Fruit fly (Drosophila melanogaster) whole organism, embryonic: Measurements from ENCODE around the gene RpL24-like.
A peak's percentile ranks its signal among the peaks of the same experiment; 100 is the strongest.

Experiments used
- C15 ChIP-seq: fragments of 200-800 bp; sonication (Bioruptor generic); IDR thresholded peaks from 3 replicates; pipeline ENCODE4 v1.3.6; 2022; ENCODE audit warnings: missing biosample characterization, missing genetic modification characterization
- CG1024 ChIP-seq: fragments of 200-800 bp; sonication (Bioruptor generic); IDR thresholded peaks from 2 replicates; pipeline ENCODE4 v1.3.6; 2022; ENCODE audit warnings: missing biosample characterization, missing genetic modification characterization
- CG11093 ChIP-seq: fragments of 200-800 bp; sonication (Bioruptor generic); IDR thresholded peaks from 3 replicates; pipeline ENCODE4 v1.3.6; 2022; ENCODE audit warnings: missing biosample characterization, missing genetic modification characterization
- CG11560 ChIP-seq: fragments of 200-800 bp; sonication (Bioruptor generic); IDR thresholded peaks from 3 replicates; pipeline ENCODE4 v1.3.6; 2022; ENCODE audit warnings: missing biosample characterization, missing genetic modification characterization
- CG11695 ChIP-seq: fragments of 200-800 bp; sonication (Bioruptor generic); IDR thresholded peaks from 3 replicates; pipeline ENCODE4 v1.3.6; 2022; ENCODE audit warnings: missing biosample characterization, missing genetic modification characterization
- CG12071 ChIP-seq: fragments of 200-800 bp; sonication (Bioruptor generic); optimal IDR thresholded peaks from 3 replicates; lab custom pipeline; 2018; ENCODE audit warnings: missing biosample characterization, mild to moderate bottlenecking, missing genetic modification characterization
- CG18476 ChIP-seq: fragments of 200-800 bp; sonication (Bioruptor generic); optimal IDR thresholded peaks from 2 replicates; lab custom pipeline; 2016; ENCODE audit warnings: missing biosample characterization, mild to moderate bottlenecking, missing genetic modification characterization
- CG2202 ChIP-seq: fragments of 200-800 bp; sonication (Bioruptor generic); optimal IDR thresholded peaks from 2 replicates; lab custom pipeline; 2018; ENCODE audit warnings: missing biosample characterization, mild to moderate bottlenecking, missing genetic modification characterization
- CG33213 ChIP-seq: fragments of 200-800 bp; sonication (Bioruptor generic); optimal IDR thresholded peaks from 3 replicates; lab custom pipeline; 2016; ENCODE audit warnings: missing biosample characterization, missing genetic modification characterization
- CG34422 ChIP-seq: fragments of 200-800 bp; sonication (Bioruptor generic); IDR thresholded peaks from 3 replicates; pipeline ENCODE4 v1.3.6; 2022; ENCODE audit warnings: missing biosample characterization, missing genetic modification characterization
- CG4328 ChIP-seq: fragments of 200-800 bp; sonication (Bioruptor generic); optimal IDR thresholded peaks from 3 replicates; lab custom pipeline; 2017; ENCODE audit warnings: missing biosample characterization, missing genetic modification reagents, missing genetic modification characterization
- CG4404 ChIP-seq: fragments of 200-800 bp; sonication (Bioruptor generic); IDR thresholded peaks from 2 replicates; pipeline ENCODE4 v1.3.6; 2022; ENCODE audit warnings: missing biosample characterization, missing genetic modification characterization
- CG6765 ChIP-seq: fragments of 200-800 bp; sonication (Bioruptor generic); optimal IDR thresholded peaks from 3 replicates; lab custom pipeline; 2017; ENCODE audit warnings: missing biosample characterization, mild to moderate bottlenecking, missing genetic modification characterization
- CG6813 ChIP-seq: fragments of 200-800 bp; sonication (Bioruptor generic); optimal IDR thresholded peaks from 2 replicates; lab custom pipeline; 2017; ENCODE audit warnings: missing biosample characterization, missing genetic modification characterization, mild to moderate bottlenecking, moderate library complexity, missing genetic modification reagents
- CG7963 ChIP-seq: fragments of 200-800 bp; sonication (Bioruptor generic); IDR thresholded peaks from 3 replicates; pipeline ENCODE4 v1.3.6; 2022; ENCODE audit warnings: missing biosample characterization, missing genetic modification characterization; ENCODE audit not compliant: partially characterized antibody
- CG8765 ChIP-seq: fragments of 200-800 bp; sonication (Bioruptor generic); IDR thresholded peaks from 2 replicates; pipeline ENCODE4 v1.3.6; 2022; ENCODE audit warnings: missing biosample characterization, missing genetic modification characterization
- CG9609 ChIP-seq: fragments of 200-800 bp; sonication (Bioruptor generic); optimal IDR thresholded peaks from 3 replicates; lab custom pipeline; 2016; ENCODE audit warnings: missing biosample characterization, missing genetic modification characterization
- Dbx ChIP-seq: fragments of 200-800 bp; sonication (Bioruptor generic); IDR thresholded peaks from 3 replicates; pipeline ENCODE4 v1.3.6; 2022; ENCODE audit warnings: missing biosample characterization, missing genetic modification characterization
- E2f2 ChIP-seq: fragments of 200-800 bp; sonication (Bioruptor generic); IDR thresholded peaks from 2 replicates; pipeline ENCODE4 v1.3.6; 2022; ENCODE audit warnings: missing biosample characterization, missing genetic modification characterization
- Fer2 ChIP-seq: fragments of 200-800 bp; sonication (Bioruptor generic); optimal IDR thresholded peaks from 2 replicates; lab custom pipeline; 2018; ENCODE audit warnings: missing biosample characterization, mild to moderate bottlenecking, missing genetic modification characterization, moderate library complexity
- Hey ChIP-seq: fragments of 200-800 bp; sonication (Bioruptor generic); optimal IDR thresholded peaks from 3 replicates; lab custom pipeline; 2018; ENCODE audit warnings: missing biosample characterization, mild to moderate bottlenecking, missing genetic modification characterization
- Hmx ChIP-seq: fragments of 200-800 bp; sonication (Bioruptor generic); optimal IDR thresholded peaks from 2 replicates; lab custom pipeline; 2016; ENCODE audit warnings: missing biosample characterization, missing genetic modification characterization
- Hsf ChIP-seq: fragments of 200-800 bp; sonication (Bioruptor generic); optimal IDR thresholded peaks from 3 replicates; lab custom pipeline; 2016; ENCODE audit warnings: missing biosample characterization, missing genetic modification characterization
- Lpt ChIP-seq: fragments of >200 bp; optimal IDR thresholded peaks from 2 replicates; lab custom pipeline; 2018; ENCODE audit warnings: missing biosample characterization, missing genetic modification characterization
- Max ChIP-seq: fragments of 200-800 bp; sonication (Bioruptor generic); optimal IDR thresholded peaks from 2 replicates; lab custom pipeline; 2016; ENCODE audit warnings: missing biosample characterization, mild to moderate bottlenecking, missing genetic modification characterization
- Med ChIP-seq: fragments of 200-800 bp; sonication (Bioruptor generic); peaks from one replicate; lab custom pipeline; 2016; ENCODE audit warnings: missing biosample characterization, missing genetic modification characterization, mild to moderate bottlenecking, inconsistent platforms, moderate library complexity
- Pdp1 ChIP-seq, 2 experiments: fragments of 200-800 bp; sonication (Bioruptor generic); optimal IDR thresholded peaks; 3 replicates each; lab custom pipeline; 2016; ENCODE audit warnings: missing biosample characterization in 2 of 2, missing genetic modification characterization in 2 of 2, mild to moderate bottlenecking in 1 of 2, moderate library complexity in 1 of 2
- al ChIP-seq: fragments of 200-800 bp; sonication (Bioruptor generic); IDR thresholded peaks from 2 replicates; pipeline ENCODE4 v1.3.6; 2022; ENCODE audit warnings: missing biosample characterization, missing genetic modification characterization
- ash1 ChIP-seq: fragments of 200-800 bp; sonication (Bioruptor generic); optimal IDR thresholded peaks from 2 replicates; lab custom pipeline; 2018; ENCODE audit warnings: missing biosample characterization, mild to moderate bottlenecking, missing genetic modification characterization
- cato ChIP-seq: fragments of 200-800 bp; sonication (Bioruptor generic); optimal IDR thresholded peaks from 2 replicates; lab custom pipeline; 2016; ENCODE audit warnings: missing biosample characterization, missing genetic modification characterization, borderline replicate concordance
- cg ChIP-seq: fragments of 200-800 bp; sonication (Bioruptor generic); optimal IDR thresholded peaks from 3 replicates; lab custom pipeline; 2019; ENCODE audit warnings: missing biosample characterization, mild to moderate bottlenecking, missing genetic modification characterization, moderate library complexity
- corto ChIP-seq: fragments of 200-800 bp; sonication (Bioruptor generic); optimal IDR thresholded peaks from 2 replicates; lab custom pipeline; 2016; ENCODE audit warnings: missing biosample characterization, mild to moderate bottlenecking, missing genetic modification characterization, moderate library complexity
- crp ChIP-seq, 2 experiments: fragments of 200-800 bp; sonication (Bioruptor generic); optimal IDR thresholded peaks; 2 replicates in 1 of 2; 3 replicates in 1 of 2; lab custom pipeline; 2017; ENCODE audit warnings: missing biosample characterization in 2 of 2, missing genetic modification characterization in 2 of 2, mild to moderate bottlenecking in 1 of 2, moderate library complexity in 1 of 2
- dm ChIP-seq: fragments of 200-800 bp; sonication (Bioruptor generic); optimal IDR thresholded peaks from 3 replicates; lab custom pipeline; 2016; ENCODE audit warnings: missing biosample characterization, missing genetic modification characterization
- emc ChIP-seq: fragments of 200-800 bp; sonication (Bioruptor generic); optimal IDR thresholded peaks from 2 replicates; lab custom pipeline; 2016; ENCODE audit warnings: missing biosample characterization, missing genetic modification characterization
- esg ChIP-seq: fragments of 200-800 bp; sonication (Bioruptor generic); conservative IDR thresholded peaks from 2 replicates; pipeline ENCODE4 v1.3.6; 2022; ENCODE audit warnings: missing biosample characterization, missing genetic modification characterization
- eyg ChIP-seq: fragments of 200-800 bp; sonication (Bioruptor generic); optimal IDR thresholded peaks from 3 replicates; lab custom pipeline; 2016; ENCODE audit warnings: missing biosample characterization, missing genetic modification characterization
- gcm ChIP-seq: fragments of 200-800 bp; sonication (Bioruptor generic); optimal IDR thresholded peaks from 2 replicates; lab custom pipeline; 2019; ENCODE audit warnings: missing biosample characterization, mild to moderate bottlenecking, missing genetic modification characterization, moderate library complexity
- gcm2 ChIP-seq: fragments of 200-800 bp; sonication (Bioruptor generic); optimal IDR thresholded peaks from 2 replicates; lab custom pipeline; 2016; ENCODE audit warnings: missing biosample characterization, missing genetic modification characterization
- hb ChIP-seq: fragments of 200-800 bp; sonication (Bioruptor generic); IDR thresholded peaks from 3 replicates; pipeline ENCODE4 v1.3.6; 2022; ENCODE audit warnings: missing biosample characterization, missing genetic modification characterization; ENCODE audit not compliant: partially characterized antibody
- inv ChIP-seq: fragments of 200-800 bp; sonication (Bioruptor generic); IDR thresholded peaks from 2 replicates; pipeline ENCODE4 v1.3.6; 2022; ENCODE audit warnings: missing biosample characterization, missing genetic modification characterization; ENCODE audit not compliant: partially characterized antibody
- ken ChIP-seq: fragments of 200-800 bp; sonication (Bioruptor generic); IDR thresholded peaks from 3 replicates; pipeline ENCODE4 v1.3.6; 2022; ENCODE audit warnings: missing biosample characterization, missing genetic modification characterization
- klu ChIP-seq: fragments of 200-800 bp; sonication (Bioruptor generic); IDR thresholded peaks from 2 replicates; pipeline ENCODE4 v1.3.6; 2022; ENCODE audit warnings: missing biosample characterization, missing genetic modification characterization
- nmo ChIP-seq: fragments of 200-800 bp; sonication (Bioruptor generic); optimal IDR thresholded peaks from 2 replicates; lab custom pipeline; 2018; ENCODE audit warnings: missing biosample characterization, mild to moderate bottlenecking, missing genetic modification characterization, moderate library complexity
- sens-2 ChIP-seq: fragments of 200-800 bp; sonication (Bioruptor generic); IDR thresholded peaks from 2 replicates; pipeline ENCODE4 v1.3.6; 2022; ENCODE audit warnings: missing biosample characterization, missing genetic modification characterization
- slou ChIP-seq: fragments of 200-800 bp; sonication (Bioruptor generic); optimal IDR thresholded peaks from 3 replicates; lab custom pipeline; 2016; ENCODE audit warnings: missing biosample characterization, missing genetic modification characterization
- slp2 ChIP-seq: fragments of 200-800 bp; sonication (Bioruptor generic); optimal IDR thresholded peaks from 2 replicates; lab custom pipeline; 2016; ENCODE audit warnings: missing biosample characterization, missing genetic modification characterization
- tll ChIP-seq, 2 experiments: fragments of 200-800 bp in 1 of 2; fragments of >200 bp in 1 of 2; sonication (Bioruptor generic) in 1 of 2; optimal IDR thresholded peaks; 2 replicates each; lab custom pipeline; 2017 to 2019; ENCODE audit warnings: missing biosample characterization in 2 of 2, missing genetic modification characterization in 2 of 2, mild to moderate bottlenecking in 1 of 2, moderate library complexity in 1 of 2
- unpg ChIP-seq: fragments of 200-800 bp; sonication (Bioruptor generic); optimal IDR thresholded peaks from 3 replicates; lab custom pipeline; 2018; ENCODE audit warnings: missing biosample characterization, mild to moderate bottlenecking, missing genetic modification characterization, moderate library complexity
- vnd ChIP-seq: fragments of 200-800 bp; sonication (Bioruptor generic); IDR thresholded peaks from 3 replicates; pipeline ENCODE4 v1.3.6; 2022; ENCODE audit warnings: missing biosample characterization, missing genetic modification characterization; ENCODE audit not compliant: partially characterized antibody

RpL24-like gene

dm6 chr3R:11409667-11410137 is 21.7 kb downstream of the RpL24-like start, which contains the start of the genes mgr and Irbp (continued):
- TF ChIP-seq CG4328, result peak; percentile 69
- peak; percentile 83 for TF ChIP-seq Fer2 (tag; lab: Kevin White, UChicago)
- TF ChIP-seq CG11560 (tag; lab: Robert Waterston, UW), result peak; percentile 83
- TF ChIP-seq inv (GFP tag; lab: Robert Waterston, UW), result peak; percentile 75
- TF ChIP-seq ken (GFP tag; lab: Robert Waterston, UW), result peak; percentile 86
- TF ChIP-seq gcm (GFP tag; lab: Kevin White, UChicago), result peak; percentile 93
- peak; percentile 70 for TF ChIP-seq CG6765 (GFP tag; lab: Kevin White, UChicago)
- peak in 1 of 2 experiments; percentile 14 for TF ChIP-seq Pdp1 (GFP tag; optimal IDR thresholded peaks at IDR 0.05; lab: Kevin White, UChicago)
- peak; percentile 89 for TF ChIP-seq CG1024
- TF ChIP-seq Lpt (GFP tag; lab: Kevin White, UChicago), result no peak
- peak; percentile 19 for TF ChIP-seq dm (GFP tag; lab: Kevin White, UChicago)
- peak; percentile 83 for TF ChIP-seq CG2202 (tag; lab: Kevin White, UChicago)
- peak; percentile 95 for TF ChIP-seq CG34422 (GFP tag; lab: Robert Waterston, UW)
- peak; percentile 22 for TF ChIP-seq CG9609 (GFP tag; lab: Kevin White, UChicago)
- peak in 1 of 2 experiments; percentile 56 for TF ChIP-seq crp (GFP tag; optimal IDR thresholded peaks at IDR 0.05; lab: Kevin White, UChicago)
- TF ChIP-seq eyg (GFP tag; lab: Kevin White, UChicago), result no peak
- peak; percentile 90 for TF ChIP-seq Med
- peak; percentile 80 for TF ChIP-seq CG18476 (GFP tag; lab: Kevin White, UChicago)
- TF ChIP-seq emc (GFP tag; lab: Kevin White, UChicago), result no peak
- peak; percentile 87 for TF ChIP-seq E2f2 (GFP tag; lab: Robert Waterston, UW)
- TF ChIP-seq CG7963 (GFP tag; lab: Robert Waterston, UW), result peak; percentile 52; the same call in 1 of the 3 replicates
- peak; percentile 90 for TF ChIP-seq CG8765 (GFP tag; lab: Robert Waterston, UW)
- peak; percentile 96 for TF ChIP-seq unpg (GFP tag; lab: Kevin White, UChicago)
- TF ChIP-seq ash1 (GFP tag; lab: Kevin White, UChicago), result peak; percentile 36
- TF ChIP-seq sens-2 (GFP tag; lab: Robert Waterston, UW), result peak; percentile 77
- peak; percentile 89 for TF ChIP-seq klu
- peak; percentile 79; the same call in 2 of the 3 replicates for TF ChIP-seq CG11093
- peak in 1 of 2 experiments; percentile 86 for TF ChIP-seq tll (GFP tag; optimal IDR thresholded peaks at IDR 0.05; lab: Kevin White, UChicago)
- TF ChIP-seq esg, result peak; percentile 91
- peak; percentile 91 for TF ChIP-seq CG11695
- TF ChIP-seq Hmx (GFP tag; lab: Kevin White, UChicago), result no peak
- peak; percentile 59 for TF ChIP-seq slou (GFP tag; lab: Kevin White, UChicago)
- peak; percentile 90 for TF ChIP-seq C15 (GFP tag; lab: Robert Waterston, UW)
- TF ChIP-seq slp2 (GFP tag; lab: Kevin White, UChicago), result peak; percentile 10
- TF ChIP-seq nmo, result peak; percentile 95
- no peak for TF ChIP-seq CG12071 (GFP tag; lab: Kevin White, UChicago)
- no peak for TF ChIP-seq Hey (tag; lab: Kevin White, UChicago)
- TF ChIP-seq cato (GFP tag; lab: Kevin White, UChicago), result peak; percentile 76
- peak; percentile 73; the same call in 2 of the 3 replicates for TF ChIP-seq hb (GFP tag; lab: Robert Waterston, UW)
- TF ChIP-seq Dbx, result peak; percentile 96
- TF ChIP-seq gcm2, result peak; percentile 9
- no peak for TF ChIP-seq corto
- TF ChIP-seq vnd (GFP tag; lab: Robert Waterston, UW), result peak; percentile 83
- TF ChIP-seq CG6813 (GFP tag; lab: Kevin White, UChicago), result peak; percentile 75
- TF ChIP-seq CG4404, result peak; percentile 92
- peak; percentile 87 for TF ChIP-seq Max (GFP tag; lab: Kevin White, UChicago)
- TF ChIP-seq CG33213 (GFP tag; lab: Kevin White, UChicago), result no peak
- peak; percentile 95 for TF ChIP-seq al
- TF ChIP-seq cg (GFP tag; lab: Kevin White, UChicago), result no peak
- TF ChIP-seq Hsf, result peak; percentile 50
